Fruit fly (Drosophila melanogaster): ENCODE measurements around the gene CG3817.

The CG3817 gene

DNA sequence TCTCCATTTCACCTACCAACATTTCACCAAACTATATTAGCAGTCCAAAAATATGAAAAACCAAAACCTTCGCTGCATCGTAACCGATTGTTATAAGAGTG, 3.9 kb upstream of the CG3817 start, which contains the start of gene CG14860:
Gene CG14860 (plus strand): TSS at position 2 of the 101 bp plus-strand sequence.
- TF ChIP-seq CG17806 (tag; optimal IDR thresholded peaks at IDR 0.05): no peak
- no peak for TF ChIP-seq Pif1B (GFP tag; optimal IDR thresholded peaks at IDR 0.05)
- TF ChIP-seq CG12605 (GFP tag; IDR thresholded peaks at IDR 0.05): no peak
- no peak for TF ChIP-seq rn (GFP tag; IDR thresholded peaks at IDR 0.05)
- TF ChIP-seq CG9948 (tag; optimal IDR thresholded peaks at IDR 0.05): no peak

DNA sequence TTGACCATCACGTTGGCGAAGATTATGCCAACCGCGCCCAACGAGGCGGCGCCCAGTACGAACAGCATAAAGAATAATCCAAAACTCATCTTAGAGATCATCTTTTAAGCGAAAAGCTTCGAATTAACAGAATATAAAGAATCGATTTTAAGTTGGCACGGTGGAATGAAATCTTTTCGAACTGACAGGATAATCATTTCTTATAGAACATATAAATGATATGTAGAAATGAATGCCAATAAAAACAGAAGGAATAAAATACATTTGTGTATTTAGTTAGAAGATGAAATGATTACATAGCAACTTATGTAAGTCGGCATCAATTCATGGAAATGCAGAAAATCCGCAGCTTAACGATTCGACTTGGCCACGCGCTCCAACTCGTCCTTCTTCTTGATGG, 1.6 kb downstream of the CG3817 start, which contains the start of gene VhaPPA1-2:
Gene VhaPPA1-2 (minus strand): TSS at position 101 of the 400 bp plus-strand sequence.
- no peak for TF ChIP-seq CG10348 (GFP tag; IDR thresholded peaks at IDR 0.05)
- TF ChIP-seq Snoo (tag; optimal IDR thresholded peaks at IDR 0.05): no peak
- TF ChIP-seq CG32121 (GFP tag; IDR thresholded peaks at IDR 0.05): no peak
- no peak for TF ChIP-seq Pif1B (GFP tag; optimal IDR thresholded peaks at IDR 0.05)
- no peak for TF ChIP-seq Pif1A (GFP tag; optimal IDR thresholded peaks at IDR 0.05)
- no peak for TF ChIP-seq Ets98B (GFP tag; IDR thresholded peaks at IDR 0.05)
- no peak for TF ChIP-seq CG8301 (tag; optimal IDR thresholded peaks at IDR 0.05)
- no peak for TF ChIP-seq CG14655 (GFP tag; optimal IDR thresholded peaks at IDR 0.05)
- TF ChIP-seq D1 (tag; optimal IDR thresholded peaks at IDR 0.05): no peak
- no peak for TF ChIP-seq gl (tag; optimal IDR thresholded peaks at IDR 0.05)
- TF ChIP-seq CG8159 (tag; optimal IDR thresholded peaks at IDR 0.05): no peak
- TF ChIP-seq EcR (GFP tag; optimal IDR thresholded peaks at IDR 0.05): no peak
- no peak for TF ChIP-seq CG9948 (tag; optimal IDR thresholded peaks at IDR 0.05)
- no peak for TF ChIP-seq CG4496 (GFP tag; IDR thresholded peaks at IDR 0.05)
- TF ChIP-seq CG13204 (GFP tag; optimal IDR thresholded peaks at IDR 0.05): no peak

DNA sequence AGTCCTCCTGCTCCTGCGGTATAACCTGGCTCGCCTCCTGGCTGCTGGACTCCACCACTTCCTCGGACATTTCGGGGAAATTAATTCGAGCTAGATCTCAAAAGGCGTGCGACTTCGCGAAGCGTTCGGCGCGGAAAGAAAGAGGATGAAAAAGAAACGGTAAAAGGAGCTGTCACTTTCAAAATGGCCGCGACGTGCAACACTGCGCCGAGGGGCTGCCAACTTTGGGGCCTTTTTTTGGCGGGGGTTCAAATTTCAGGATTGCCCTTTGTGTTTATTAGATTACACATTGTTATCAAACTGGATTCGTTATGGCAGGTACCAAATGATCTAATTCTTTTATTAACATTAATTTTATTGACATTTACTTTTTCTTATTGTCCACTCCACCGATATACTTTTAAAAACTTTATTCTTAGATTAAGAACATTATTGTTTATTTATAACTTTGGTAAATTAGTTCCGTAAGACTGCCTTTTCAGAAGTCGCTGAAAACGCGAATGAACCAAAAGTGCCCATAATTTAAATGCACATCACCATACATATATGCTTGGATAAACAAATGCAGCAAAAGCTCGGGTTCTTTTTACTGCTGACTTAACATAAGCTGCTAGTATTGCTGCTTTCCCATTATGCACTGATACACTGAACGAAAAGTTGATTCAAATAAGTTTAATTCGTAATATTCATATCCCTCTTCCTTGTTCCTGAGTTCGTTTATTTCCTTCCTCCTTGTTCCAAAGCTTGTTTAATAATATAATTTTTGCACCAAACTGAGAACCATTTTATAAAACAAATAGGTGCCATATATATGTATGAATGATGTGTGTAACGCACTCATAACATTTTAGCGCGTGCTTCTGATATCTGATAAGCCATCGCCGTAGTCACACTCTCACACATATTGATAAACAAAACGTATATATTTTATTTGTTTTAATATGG, 3.1 kb downstream of the CG3817 start, which contains the start of gene RpS5b:
Gene RpS5b (minus strand): TSS at position 156 of the 945 bp plus-strand sequence.
- TF ChIP-seq Snoo (tag; optimal IDR thresholded peaks at IDR 0.05) (peak; percentile 7), CG9948 (tag; optimal IDR thresholded peaks at IDR 0.05) (no peak)

DNA sequence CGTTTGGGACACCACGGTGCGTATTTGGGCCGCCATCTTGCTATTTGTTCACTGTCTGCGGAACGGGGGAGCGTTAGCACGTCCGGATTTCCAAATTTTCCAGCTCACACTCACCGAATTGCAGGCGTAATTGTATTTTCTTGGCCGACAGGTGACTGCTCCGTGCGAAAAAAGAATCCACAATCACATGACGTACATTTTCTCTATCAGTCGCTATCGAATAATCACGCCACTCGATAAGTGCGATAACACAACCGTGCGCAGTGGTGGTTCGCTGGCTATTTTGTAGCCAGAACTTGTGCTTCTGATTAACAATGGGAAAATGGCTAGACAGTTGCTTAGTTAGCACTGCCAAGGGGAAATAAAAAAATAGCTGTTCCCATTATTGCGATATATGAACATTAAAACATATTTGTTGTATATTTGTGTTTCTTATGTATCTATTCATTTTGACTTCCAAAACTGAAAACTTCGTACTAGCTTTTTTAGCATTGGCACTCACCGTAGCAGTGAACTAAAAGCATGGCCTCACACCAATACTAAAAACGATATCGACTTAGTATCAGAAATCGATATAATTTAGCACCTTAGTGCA, 5.4 kb downstream of the CG3817 start, which contains the start of gene VhaPPA1-1:
Gene VhaPPA1-1 (minus strand): TSS at position 225 of the 595 bp plus-strand sequence.
- TF ChIP-seq rn (GFP tag; IDR thresholded peaks at IDR 0.05): no peak
- no peak for TF ChIP-seq CG17806 (tag; optimal IDR thresholded peaks at IDR 0.05)
- TF ChIP-seq CG4496 (GFP tag; IDR thresholded peaks at IDR 0.05): no peak
- no peak for TF ChIP-seq Pif1B (GFP tag; optimal IDR thresholded peaks at IDR 0.05)

DNA sequence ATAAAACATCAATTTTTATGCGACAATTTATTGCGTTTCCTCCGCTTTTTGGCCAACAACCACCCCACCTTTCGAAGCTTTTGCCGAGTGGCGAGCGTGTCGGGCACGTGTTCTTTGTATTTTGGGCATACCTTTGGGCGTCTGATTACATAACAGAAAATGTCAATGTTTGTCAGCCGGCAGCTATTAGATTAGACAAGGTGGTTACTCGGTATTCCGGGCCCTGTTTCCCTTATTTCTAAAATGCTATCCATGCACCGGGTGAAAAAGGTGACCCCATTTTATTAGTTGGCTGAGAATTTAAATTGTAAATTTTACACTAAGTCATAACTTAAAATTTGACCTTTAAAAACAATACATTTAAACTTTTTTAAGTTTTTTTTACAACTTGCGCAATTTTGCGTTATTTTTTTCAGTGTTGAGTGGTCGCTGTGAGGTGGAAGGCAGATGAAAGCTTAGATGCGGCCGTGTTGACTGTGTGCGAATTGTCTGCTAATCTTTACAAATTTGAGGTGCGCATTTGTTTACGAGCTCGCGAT, 14.0 kb downstream of the CG3817 start:
- TF ChIP-seq CG13204 (GFP tag; optimal IDR thresholded peaks at IDR 0.05) (no peak), CG10348 (GFP tag; IDR thresholded peaks at IDR 0.05) (no peak)

DNA sequence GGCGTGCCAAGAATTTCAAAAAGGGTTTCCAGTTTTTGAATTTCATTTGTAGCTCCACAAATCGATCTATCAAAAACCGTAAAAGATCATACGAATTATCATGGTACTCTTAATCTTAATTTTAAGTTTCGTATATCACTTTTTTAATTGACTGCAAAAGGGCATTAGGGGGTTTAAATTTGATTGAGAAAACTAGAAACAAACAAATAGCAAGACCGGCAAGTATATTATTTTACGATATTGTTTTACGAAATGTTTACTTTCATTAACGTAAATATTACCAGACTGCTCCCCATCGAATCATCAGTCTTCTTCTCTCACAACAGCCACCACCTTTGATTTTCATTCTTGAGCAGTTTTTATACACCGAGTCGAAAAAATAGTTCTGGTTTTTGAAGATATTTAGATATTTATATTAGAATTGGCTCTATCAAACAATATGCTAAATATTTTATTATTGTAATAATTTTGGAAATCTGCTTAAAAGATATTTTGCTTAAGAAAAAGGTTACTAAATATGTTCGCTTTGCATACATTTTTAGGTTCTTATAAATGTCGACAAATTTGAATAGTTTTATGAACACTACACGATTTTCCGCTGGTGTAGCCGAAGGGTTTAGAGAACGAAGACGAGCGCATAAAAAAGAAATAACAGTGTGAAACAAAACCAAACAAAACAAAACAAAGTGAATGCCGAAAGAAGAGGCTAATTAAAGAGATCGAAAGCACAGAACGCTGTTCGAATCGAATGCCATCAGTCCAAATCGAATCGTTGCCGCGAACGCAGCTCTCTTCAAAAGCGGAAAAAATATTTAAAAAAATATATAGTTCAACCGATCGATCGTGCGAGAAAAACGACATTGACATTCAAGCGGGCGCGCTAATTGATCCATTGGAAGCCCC, 19.6 kb downstream of the CG3817 start, which contains the start of gene Sdr:
Gene Sdr (plus strand): TSS at position 702 of the 903 bp plus-strand sequence.
- TF ChIP-seq CG12605 (GFP tag; IDR thresholded peaks at IDR 0.05): no peak; the same call in 1 of the 2 replicates
- TF ChIP-seq CG9948 (tag; optimal IDR thresholded peaks at IDR 0.05): peak; percentile 62
- no peak for TF ChIP-seq EcR (GFP tag; optimal IDR thresholded peaks at IDR 0.05)
- TF ChIP-seq CG15710 (tag; optimal IDR thresholded peaks at IDR 0.05): peak; percentile 68
- no peak for TF ChIP-seq Ets98B (GFP tag; IDR thresholded peaks at IDR 0.05)
- TF ChIP-seq Snoo (tag; optimal IDR thresholded peaks at IDR 0.05): peak; percentile 38
- peak; percentile 4 for TF ChIP-seq Pif1B (GFP tag; optimal IDR thresholded peaks at IDR 0.05)
- TF ChIP-seq rn (GFP tag; IDR thresholded peaks at IDR 0.05): peak; percentile 24; the same call in 1 of the 2 replicates
- TF ChIP-seq CG34367 (tag; optimal IDR thresholded peaks at IDR 0.05): peak; percentile 50
- peak; percentile 69 for TF ChIP-seq CG8159 (tag; optimal IDR thresholded peaks at IDR 0.05)
- peak; percentile 36 for TF ChIP-seq CG14655 (GFP tag; optimal IDR thresholded peaks at IDR 0.05)
- peak; percentile 22 for TF ChIP-seq gl (tag; optimal IDR thresholded peaks at IDR 0.05)
- no peak for TF ChIP-seq CG17806 (tag; optimal IDR thresholded peaks at IDR 0.05)
- peak; percentile 25 for TF ChIP-seq Pif1A (GFP tag; optimal IDR thresholded peaks at IDR 0.05)
- TF ChIP-seq CG32121 (GFP tag; IDR thresholded peaks at IDR 0.05): no peak
